Fruit fly (Drosophila melanogaster) whole organism, prepupa: ENCODE data around the gene D12.

ENCODE experiments used
- Blimp-1 ChIP-seq: fragments of 200-800 bp; sonication (Bioruptor generic); optimal IDR thresholded peaks from 3 replicates; lab custom pipeline; 2017; ENCODE audit warnings: missing biosample characterization, missing genetic modification characterization, mild to moderate bottlenecking, moderate library complexity, missing genetic modification reagents
- CG10631 ChIP-seq: fragments of 200-800 bp; sonication (Bioruptor generic); optimal IDR thresholded peaks from 2 replicates; lab custom pipeline; 2016; ENCODE audit warnings: missing biosample characterization, missing genetic modification characterization
- CG10669 ChIP-seq: fragments of 200-800 bp; sonication (Bioruptor generic); optimal IDR thresholded peaks from 3 replicates; lab custom pipeline; 2018; ENCODE audit warnings: missing biosample characterization, mild to moderate bottlenecking, missing genetic modification characterization, moderate library complexity
- CG11294 ChIP-seq: fragments of 200-800 bp; sonication (Bioruptor generic); IDR thresholded peaks from 2 replicates; pipeline ENCODE4 v1.3.6; 2022; ENCODE audit warnings: missing biosample characterization, missing genetic modification characterization
- CG11762 ChIP-seq: fragments of 200-800 bp; sonication (Bioruptor generic); optimal IDR thresholded peaks from 3 replicates; lab custom pipeline; 2016; ENCODE audit warnings: missing biosample characterization, missing genetic modification characterization; ENCODE audit not compliant: insufficient read depth
- CG11902 ChIP-seq: fragments of 200-800 bp; sonication (Bioruptor generic); optimal IDR thresholded peaks from 3 replicates; lab custom pipeline; 2016; ENCODE audit warnings: missing biosample characterization, missing genetic modification characterization
- CG15336 ChIP-seq: fragments of 200-800 bp; sonication (Bioruptor generic); IDR thresholded peaks from 2 replicates; pipeline ENCODE4 v1.3.6; 2022; ENCODE audit warnings: missing biosample characterization, missing genetic modification characterization
- CG1621 ChIP-seq: fragments of 200-800 bp; sonication (Bioruptor generic); optimal IDR thresholded peaks from 3 replicates; lab custom pipeline; 2018; ENCODE audit warnings: missing biosample characterization, mild to moderate bottlenecking, missing genetic modification characterization
- CG16779 ChIP-seq: fragments of 200-800 bp; sonication (Bioruptor generic); optimal IDR thresholded peaks from 3 replicates; lab custom pipeline; 2017; ENCODE audit warnings: missing biosample characterization, mild to moderate bottlenecking, missing genetic modification characterization
- CG3032 ChIP-seq: fragments of 200-800 bp; optimal IDR thresholded peaks from 2 replicates; lab custom pipeline; 2019; ENCODE audit warnings: missing biosample characterization, mild to moderate bottlenecking, missing genetic modification characterization, moderate library complexity
- CG31627 ChIP-seq: fragments of 200-800 bp; sonication (Bioruptor generic); optimal IDR thresholded peaks from 3 replicates; lab custom pipeline; 2016; ENCODE audit warnings: missing biosample characterization, missing genetic modification characterization
- CG32006 ChIP-seq: fragments of 200-800 bp; sonication (Bioruptor generic); optimal IDR thresholded peaks from 3 replicates; lab custom pipeline; 2017; ENCODE audit warnings: missing biosample characterization, mild to moderate bottlenecking, missing genetic modification characterization
- CG3919 ChIP-seq: fragments of 200-800 bp; sonication (Bioruptor generic); optimal IDR thresholded peaks from 3 replicates; lab custom pipeline; 2016; ENCODE audit warnings: missing biosample characterization, missing genetic modification characterization
- CG6276 ChIP-seq: fragments of 200-800 bp; sonication (Bioruptor generic); optimal IDR thresholded peaks from 2 replicates; lab custom pipeline; 2017; ENCODE audit warnings: missing biosample characterization, mild to moderate bottlenecking, missing genetic modification characterization
- CG6792 ChIP-seq: fragments of 200-800 bp; sonication (Bioruptor generic); optimal IDR thresholded peaks from 3 replicates; lab custom pipeline; 2016; ENCODE audit warnings: missing biosample characterization, missing genetic modification characterization
- CG6808 ChIP-seq: fragments of 200-800 bp; sonication (Bioruptor generic); optimal IDR thresholded peaks from 3 replicates; lab custom pipeline; 2017; ENCODE audit warnings: missing biosample characterization, missing genetic modification characterization, mild to moderate bottlenecking, moderate library complexity, missing genetic modification reagents
- CG6854 ChIP-seq: fragments of 200-800 bp; sonication (Bioruptor generic); optimal IDR thresholded peaks from 2 replicates; lab custom pipeline; 2017; ENCODE audit warnings: missing biosample characterization, mild to moderate bottlenecking, missing genetic modification characterization
- CG8119 ChIP-seq: fragments of 200-800 bp; sonication (Bioruptor generic); IDR thresholded peaks from 3 replicates; pipeline ENCODE4 v1.3.6; 2022; ENCODE audit warnings: missing biosample characterization, missing genetic modification characterization
- CG8319 ChIP-seq: fragments of 200-800 bp; sonication (Bioruptor generic); optimal IDR thresholded peaks from 3 replicates; lab custom pipeline; 2016; ENCODE audit warnings: missing biosample characterization, missing genetic modification characterization
- CG8632 ChIP-seq: fragments of 200-800 bp; sonication (Bioruptor generic); optimal IDR thresholded peaks from 3 replicates; lab custom pipeline; 2016; ENCODE audit warnings: missing biosample characterization, missing genetic modification characterization
- CG9139 ChIP-seq: fragments of 200-800 bp; sonication (Bioruptor generic); optimal IDR thresholded peaks from 3 replicates; lab custom pipeline; 2017; ENCODE audit warnings: missing biosample characterization, mild to moderate bottlenecking, missing genetic modification characterization
- Eip75B ChIP-seq: fragments of 200-800 bp; sonication (Bioruptor generic); optimal IDR thresholded peaks from 3 replicates; lab custom pipeline; 2016; ENCODE audit warnings: missing biosample characterization, missing genetic modification characterization
- Eip93F ChIP-seq: fragments of 200-800 bp; sonication (Bioruptor generic); optimal IDR thresholded peaks from 2 replicates; lab custom pipeline; 2016; ENCODE audit warnings: missing biosample characterization, mild to moderate bottlenecking, missing genetic modification characterization
- Ets21C ChIP-seq: fragments of 200-800 bp; sonication (Bioruptor generic); optimal IDR thresholded peaks from 3 replicates; lab custom pipeline; 2016; ENCODE audit warnings: missing biosample characterization, missing genetic modification characterization
- Ets96B ChIP-seq: fragments of 200-800 bp; optimal IDR thresholded peaks from 2 replicates; lab custom pipeline; 2019; ENCODE audit warnings: missing biosample characterization, mild to moderate bottlenecking, missing genetic modification characterization, moderate library complexity
- Gug ChIP-seq: fragments of 200-800 bp; sonication (Bioruptor generic); IDR thresholded peaks from 2 replicates; pipeline ENCODE4 v1.3.6; 2022; ENCODE audit warnings: missing biosample characterization, missing genetic modification characterization
- Hr38 ChIP-seq: sonication (Bioruptor generic); optimal IDR thresholded peaks from 2 replicates; lab custom pipeline; 2016; ENCODE audit warnings: missing biosample characterization, missing genetic modification characterization
- Hr39 ChIP-seq: fragments of 200-800 bp; sonication (Bioruptor generic); optimal IDR thresholded peaks from 2 replicates; lab custom pipeline; 2016; ENCODE audit warnings: missing biosample characterization, missing genetic modification characterization
- Hr4 ChIP-seq: fragments of 200-800 bp; sonication (Bioruptor generic); optimal IDR thresholded peaks from 3 replicates; lab custom pipeline; 2016; ENCODE audit warnings: missing biosample characterization, missing genetic modification characterization
- Lpt ChIP-seq: fragments of 200-800 bp; sonication (Bioruptor generic); optimal IDR thresholded peaks from 3 replicates; lab custom pipeline; 2016; ENCODE audit warnings: missing biosample characterization, missing genetic modification characterization
- OdsH ChIP-seq: fragments of 200-800 bp; sonication (Bioruptor generic); optimal IDR thresholded peaks from 3 replicates; lab custom pipeline; 2016; ENCODE audit warnings: missing biosample characterization, missing genetic modification characterization
- Sox102F ChIP-seq: fragments of 200-800 bp; sonication (Bioruptor generic); optimal IDR thresholded peaks from 2 replicates; lab custom pipeline; 2016; ENCODE audit warnings: missing biosample characterization, mild to moderate bottlenecking, missing genetic modification characterization
- Sox14 ChIP-seq: fragments of 200-800 bp; sonication (Bioruptor generic); optimal IDR thresholded peaks from 3 replicates; lab custom pipeline; 2016; ENCODE audit warnings: missing biosample characterization, missing genetic modification characterization
- achi ChIP-seq: fragments of 200-800 bp; sonication (Bioruptor generic); optimal IDR thresholded peaks from 3 replicates; lab custom pipeline; 2016; ENCODE audit warnings: missing biosample characterization, missing genetic modification characterization
- acj6 ChIP-seq: fragments of 200-800 bp; sonication (Bioruptor generic); optimal IDR thresholded peaks from 3 replicates; lab custom pipeline; 2016; ENCODE audit warnings: missing biosample characterization, missing genetic modification characterization
- cyc ChIP-seq: fragments of 200-800 bp; sonication (Bioruptor generic); optimal IDR thresholded peaks from 3 replicates; lab custom pipeline; 2016; ENCODE audit warnings: missing biosample characterization, missing genetic modification characterization
- dsx ChIP-seq: fragments of 200-800 bp; optimal IDR thresholded peaks from 3 replicates; lab custom pipeline; 2019; ENCODE audit warnings: missing biosample characterization, mild to moderate bottlenecking, missing genetic modification characterization, moderate library complexity; ENCODE audit not compliant: poor library complexity, severe bottlenecking
- eg ChIP-seq: fragments of 200-800 bp; sonication (Bioruptor generic); IDR thresholded peaks from 3 replicates; pipeline ENCODE4 v1.3.6; 2022; ENCODE audit warnings: missing biosample characterization, missing genetic modification characterization
- esn ChIP-seq: fragments of 200-800 bp; sonication (Bioruptor generic); optimal IDR thresholded peaks from 2 replicates; lab custom pipeline; 2016; ENCODE audit warnings: missing biosample characterization, mild to moderate bottlenecking, missing genetic modification characterization, moderate library complexity
- fd59A ChIP-seq: fragments of 200-800 bp; sonication (Bioruptor generic); optimal IDR thresholded peaks from 2 replicates; lab custom pipeline; 2017; ENCODE audit warnings: missing biosample characterization, mild to moderate bottlenecking, missing genetic modification characterization, missing genetic modification reagents
- fd85E ChIP-seq: fragments of 200-800 bp; sonication (Bioruptor generic); optimal IDR thresholded peaks from 3 replicates; lab custom pipeline; 2016; ENCODE audit warnings: missing biosample characterization, missing genetic modification characterization
- fkh ChIP-seq: fragments of 200-800 bp; sonication (Bioruptor generic); optimal IDR thresholded peaks from 3 replicates; lab custom pipeline; 2017; ENCODE audit warnings: missing biosample characterization, mild to moderate bottlenecking, missing genetic modification characterization, moderate library complexity
- lz ChIP-seq: fragments of 200-800 bp; sonication (Bioruptor generic); optimal IDR thresholded peaks from 3 replicates; lab custom pipeline; 2016; ENCODE audit warnings: missing biosample characterization, missing genetic modification characterization
- net ChIP-seq: fragments of 200-800 bp; sonication (Bioruptor generic); optimal IDR thresholded peaks from 3 replicates; lab custom pipeline; 2016; ENCODE audit warnings: missing biosample characterization, missing genetic modification characterization
- ss ChIP-seq, 2 experiments: fragments of 200-800 bp; sonication (Bioruptor generic); optimal IDR thresholded peaks; 2 replicates in 1 of 2; 3 replicates in 1 of 2; lab custom pipeline; 2017 to 2018; ENCODE audit warnings: mild to moderate bottlenecking in 2 of 2, missing biosample characterization in 2 of 2, missing genetic modification characterization in 2 of 2, moderate library complexity in 1 of 2
- svp ChIP-seq: fragments of 200-800 bp; sonication (Bioruptor generic); peaks from one replicate; lab custom pipeline; 2016; ENCODE audit warnings: missing biosample characterization, missing genetic modification characterization
- topi ChIP-seq: fragments of 200-800 bp; sonication (Bioruptor generic); optimal IDR thresholded peaks from 3 replicates; lab custom pipeline; 2016; ENCODE audit warnings: missing biosample characterization, missing genetic modification characterization

Gene D12

DNA sequence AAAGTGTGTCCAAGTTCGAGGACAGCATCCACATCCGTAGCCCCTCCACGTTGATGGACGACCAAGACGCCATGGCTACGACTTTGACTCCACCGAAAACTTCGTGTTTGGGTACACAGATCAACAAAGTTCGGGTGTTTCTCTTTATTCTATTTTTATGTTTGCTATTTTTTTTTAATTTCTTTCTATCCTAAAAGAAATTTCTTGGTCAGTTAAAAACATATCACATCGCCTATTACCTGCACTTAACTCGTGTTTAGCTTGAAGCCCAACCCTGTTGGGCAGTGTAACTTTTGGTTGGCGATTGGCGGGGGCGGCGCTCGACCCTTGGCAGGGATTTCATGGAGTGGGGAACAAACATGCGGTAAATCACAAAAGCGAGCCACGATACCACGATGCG is 36.3 kb upstream of the D12 start (continued):
- TF ChIP-seq fkh (GFP tag; lab: Kevin White, UChicago) (no peak), Ets96B (tag; lab: Kevin White, UChicago) (peak; percentile 67), CG1621 (tag; lab: Kevin White, UChicago) (peak; percentile 58), CG6792 (GFP tag; lab: Kevin White, UChicago) (peak; percentile 74), ss (GFP tag; optimal IDR thresholded peaks at IDR 0.05; lab: Kevin White, UChicago) (peak; percentile 81 to 82), fd59A (GFP tag; lab: Kevin White, UChicago) (peak; percentile 62), dsx (GFP tag; lab: Kevin White, UChicago) (peak; percentile 63), CG9139 (GFP tag; lab: Kevin White, UChicago) (peak; percentile 27), acj6 (GFP tag; lab: Kevin White, UChicago) (peak; percentile 59), CG10631 (GFP tag; lab: Kevin White, UChicago) (peak; percentile 63), fd85E (GFP tag; lab: Kevin White, UChicago) (peak; percentile 31)

DNA sequence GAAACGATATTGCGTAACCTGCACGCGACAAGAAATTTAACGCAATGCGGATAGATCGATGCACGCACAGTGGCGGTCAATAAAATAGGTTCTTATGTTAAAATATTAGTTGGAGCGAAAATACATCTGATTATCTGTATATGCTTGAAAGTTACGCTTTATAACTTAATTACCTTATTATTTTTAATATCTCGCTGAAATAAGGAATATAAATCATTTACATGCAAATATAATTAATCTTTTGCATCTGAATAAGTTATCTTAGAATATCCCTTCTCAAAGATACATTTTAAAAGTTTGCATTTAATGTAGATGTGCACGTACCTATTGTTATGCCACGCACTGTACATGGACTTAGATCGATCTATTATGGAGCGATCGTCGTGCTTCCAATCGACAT is 34.5 kb upstream of the D12 start:
- TF ChIP-seq Gug = peak; percentile 26; the same call in 1 of the 2 replicates
- peak; percentile 64 for TF ChIP-seq CG6276 (GFP tag; lab: Kevin White, UChicago)
- no peak for TF ChIP-seq CG11294 (GFP tag; lab: Robert Waterston, UW)
- TF ChIP-seq CG8632 (GFP tag; lab: Kevin White, UChicago) = peak; percentile 47
- TF ChIP-seq topi (GFP tag; lab: Kevin White, UChicago) = peak; percentile 36
- peak; percentile 25 for TF ChIP-seq CG31627 (GFP tag; lab: Kevin White, UChicago)
- TF ChIP-seq net (GFP tag; lab: Kevin White, UChicago) = peak; percentile 64
- peak; percentile 40 for TF ChIP-seq lz
- TF ChIP-seq esn (GFP tag; lab: Kevin White, UChicago) = peak; percentile 48
- TF ChIP-seq CG16779 = peak; percentile 51
- TF ChIP-seq Hr4 = peak; percentile 66
- TF ChIP-seq svp (GFP tag; lab: Kevin White, UChicago) = peak; percentile 72
- TF ChIP-seq CG6854 (GFP tag; lab: Kevin White, UChicago) = no peak
- TF ChIP-seq Hr38 (GFP tag; lab: Kevin White, UChicago) = no peak
- TF ChIP-seq Sox102F = no peak
- peak; percentile 63 for TF ChIP-seq Lpt (GFP tag; lab: Kevin White, UChicago)
- no peak for TF ChIP-seq Eip93F
- no peak for TF ChIP-seq Ets21C
- TF ChIP-seq Hr39 (GFP tag; lab: Kevin White, UChicago) = peak; percentile 38
- peak; percentile 55 for TF ChIP-seq Eip75B (GFP tag; lab: Kevin White, UChicago)
- TF ChIP-seq CG11902 (GFP tag; lab: Kevin White, UChicago) = peak; percentile 1
- TF ChIP-seq dsx (GFP tag; lab: Kevin White, UChicago) = peak; percentile 65
- peak; percentile 81 for TF ChIP-seq CG32006 (GFP tag; lab: Kevin White, UChicago)
- peak; percentile 35 for TF ChIP-seq CG6792 (GFP tag; lab: Kevin White, UChicago)
- 0 out of 3 replicates have a peak, but pooled peaks have one; percentile 40 for TF ChIP-seq eg (GFP tag; lab: Robert Waterston, UW)
- TF ChIP-seq ss (GFP tag; optimal IDR thresholded peaks at IDR 0.05; lab: Kevin White, UChicago) = peak; percentile 54 to 57
- no peak for TF ChIP-seq CG8319 (GFP tag; lab: Kevin White, UChicago)
- peak; percentile 66 for TF ChIP-seq CG3919 (GFP tag; lab: Kevin White, UChicago)
- TF ChIP-seq CG15336 (GFP tag; lab: Robert Waterston, UW) = peak; percentile 77
- peak; percentile 65 for TF ChIP-seq OdsH (GFP tag; lab: Kevin White, UChicago)
- TF ChIP-seq fd59A (GFP tag; lab: Kevin White, UChicago) = peak; percentile 45
- TF ChIP-seq CG3032 (tag; lab: Kevin White, UChicago) = peak; percentile 79
- TF ChIP-seq CG8119 (GFP tag; lab: Robert Waterston, UW) = peak; percentile 85
- TF ChIP-seq cyc (GFP tag; lab: Kevin White, UChicago) = peak; percentile 6
- peak; percentile 36 for TF ChIP-seq CG11762 (GFP tag; lab: Kevin White, UChicago)
- no peak for TF ChIP-seq fkh (GFP tag; lab: Kevin White, UChicago)
- TF ChIP-seq Blimp-1 (GFP tag; lab: Kevin White, UChicago) = no peak
- TF ChIP-seq Sox14 = peak; percentile 53
- TF ChIP-seq CG6808 (GFP tag; lab: Kevin White, UChicago) = peak; percentile 74
- TF ChIP-seq fd85E (GFP tag; lab: Kevin White, UChicago) = no peak
- TF ChIP-seq CG9139 (GFP tag; lab: Kevin White, UChicago) = peak; percentile 7
- TF ChIP-seq achi (GFP tag; lab: Kevin White, UChicago) = peak; percentile 72
- peak; percentile 70 for TF ChIP-seq CG10631 (GFP tag; lab: Kevin White, UChicago)
- TF ChIP-seq CG10669 = peak; percentile 61
- TF ChIP-seq Ets96B (tag; lab: Kevin White, UChicago) = peak; percentile 76
